Worm (Caenorhabditis elegans): ENCODE data around the gene ins-23.
A peak's percentile ranks its signal among the peaks of the same experiment; 100 is the strongest.

ins-23 gene

DNA sequence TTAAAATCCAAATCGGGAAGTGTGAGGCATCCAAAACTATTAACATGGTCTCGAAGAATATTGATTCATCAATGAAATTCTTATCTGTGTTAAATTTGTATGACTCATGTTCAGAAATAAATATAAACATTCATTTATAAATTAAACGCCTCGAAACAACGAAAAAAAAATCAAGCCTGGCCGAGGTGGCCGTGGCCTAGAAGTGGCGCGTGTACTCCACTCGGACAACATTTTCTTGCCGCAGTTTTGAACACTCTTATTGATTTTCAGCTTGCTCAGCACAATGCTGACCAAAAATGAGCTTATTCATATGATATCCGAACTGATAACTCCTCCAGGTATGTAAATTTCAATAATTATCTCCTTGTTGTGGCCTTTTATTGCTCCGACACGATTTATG is 36.1 kb downstream of the ins-23 start, which contains the start of gene ekl-6 (continued):
- TF ChIP-seq hlh-15 (tag; optimal IDR thresholded peaks at IDR 0.05) (no peak), sox-2 (GFP tag; IDR thresholded peaks at IDR 0.05) (no peak), ama-1 (optimal IDR thresholded peaks at IDR 0.05) (no peak), pha-2 (tag; optimal IDR thresholded peaks at IDR 0.05) (no peak), eyg-1 (tag; optimal IDR thresholded peaks at IDR 0.05) (no peak), ahr-1 (tag; optimal IDR thresholded peaks at IDR 0.05) (no peak), unc-86 (tag; optimal IDR thresholded peaks at IDR 0.05) (peak; percentile 14), sox-4 (tag; optimal IDR thresholded peaks at IDR 0.05) (no peak), ceh-34 (tag; optimal IDR thresholded peaks at IDR 0.05) (no peak), pqm-1 (tag; optimal IDR thresholded peaks at IDR 0.05) (no peak), ceh-18 (tag; optimal IDR thresholded peaks at IDR 0.05) (no peak), hlh-8 (tag; optimal IDR thresholded peaks at IDR 0.05) (peak; percentile 61), dve-1 (tag; optimal IDR thresholded peaks at IDR 0.05) (no peak), mec-3 (tag; optimal IDR thresholded peaks at IDR 0.05; ENCODE audit: borderline replicate concordance) (peak; percentile 35), nfya-1 (tag; optimal IDR thresholded peaks at IDR 0.05) (no peak), odd-2 (tag; optimal IDR thresholded peaks at IDR 0.05) (no peak)

DNA sequence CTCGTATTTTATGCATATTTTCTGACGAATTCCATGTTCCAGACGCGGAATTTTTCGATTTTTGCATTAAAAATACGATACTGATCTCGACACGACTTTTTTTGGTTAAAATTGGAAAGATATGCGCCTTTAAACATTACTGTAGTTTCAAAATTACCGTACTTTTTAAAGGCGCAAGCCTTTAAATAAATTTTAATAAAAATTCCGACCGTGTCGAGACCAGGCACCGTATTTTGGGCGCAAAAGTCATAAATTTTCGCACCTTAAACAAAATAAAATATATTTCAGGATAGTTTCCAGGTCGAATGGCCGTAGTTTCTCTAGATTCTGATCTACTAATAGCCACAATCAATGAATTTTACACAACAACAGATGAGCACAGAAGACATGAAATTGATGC is 41.2 kb downstream of the ins-23 start, which contains the start of gene T16G12.6:
Gene T16G12.6, plus strand, starts transcription at position 301 of the 400 bp plus-strand sequence.
- TF ChIP-seq hlh-8 (tag; optimal IDR thresholded peaks at IDR 0.05): no peak
- no peak for TF ChIP-seq hlh-30 (tag; optimal IDR thresholded peaks at IDR 0.05; ENCODE audit: insufficient read depth)
- no peak for TF ChIP-seq nfya-1 (tag; optimal IDR thresholded peaks at IDR 0.05)
- TF ChIP-seq che-1 (tag; optimal IDR thresholded peaks at IDR 0.05): no peak
- no peak for TF ChIP-seq hlh-15 (tag; optimal IDR thresholded peaks at IDR 0.05)
- no peak for TF ChIP-seq ceh-34 (tag; optimal IDR thresholded peaks at IDR 0.05)
- no peak for TF ChIP-seq ztf-16 (tag; optimal IDR thresholded peaks at IDR 0.05)
- TF ChIP-seq sox-4 (tag; optimal IDR thresholded peaks at IDR 0.05): no peak

DNA sequence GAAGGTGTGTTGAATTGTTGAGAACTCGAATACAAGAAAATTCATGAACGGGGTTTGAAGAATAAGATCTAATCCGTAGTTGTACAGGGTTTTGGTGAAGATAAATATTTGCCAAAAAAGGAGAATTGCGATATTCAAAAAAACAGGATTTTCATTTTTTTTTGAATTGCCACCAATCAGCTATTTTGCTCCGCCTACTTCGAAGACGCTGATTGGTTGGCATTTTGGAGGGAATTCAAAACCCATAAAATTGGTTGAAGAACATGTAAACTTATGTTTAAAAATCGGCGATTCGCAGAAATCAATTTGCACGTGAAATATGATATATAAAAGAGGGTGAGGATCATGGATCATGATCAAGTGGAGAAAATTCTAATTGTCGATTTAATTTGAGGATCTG is 48.0 kb downstream of the ins-23 start:
- no peak for TF ChIP-seq hlh-13 (GFP tag; optimal IDR thresholded peaks at IDR 0.05)
- peak; percentile 87 for TF ChIP-seq nfya-1 (tag; optimal IDR thresholded peaks at IDR 0.05)

- TF ChIP-seq mec-3 (tag; optimal IDR thresholded peaks at IDR 0.05; ENCODE audit: borderline replicate concordance) (no peak), rnt-1 (tag; optimal IDR thresholded peaks at IDR 0.05) (no peak), eyg-1 (tag; optimal IDR thresholded peaks at IDR 0.05) (no peak), ceh-19 (GFP tag; optimal IDR thresholded peaks at IDR 0.05) (no peak)
These were observed 50.1 kb downstream of the ins-23 start, which contains the start of gene T16G12.9 for ce11 chrIII:10078151-10078550. Gene T16G12.9, minus strand, starts transcription at chrIII:10078251.

Data from whole organism, late embryonic.